Worm (Caenorhabditis elegans) whole organism, L1 larva: ENCODE data around the gene enri-1.

Experiments used
- C04F5.9 ChIP-seq: sonication (generic microtip); optimal IDR thresholded peaks from 2 replicates; lab custom pipeline; 2016; ENCODE audit warnings: missing genetic modification characterization, missing compliant biosample characterization
- C16A3.4 ChIP-seq: fragments of 150-350 bp; optimal IDR thresholded peaks from 2 replicates; lab custom pipeline; 2014; ENCODE audit warnings: missing biosample characterization, missing genetic modification characterization
- C34B4.2 ChIP-seq: sonication (generic microtip); optimal IDR thresholded peaks from 2 replicates; lab custom pipeline; 2017; ENCODE audit warnings: mild to moderate bottlenecking, missing genetic modification characterization, missing compliant biosample characterization
- blmp-1 ChIP-seq: fragments of 150-350 bp; optimal IDR thresholded peaks from 2 replicates; lab custom pipeline; 2014; ENCODE audit warnings: missing biosample characterization, missing genetic modification characterization
- ceh-8 ChIP-seq: fragments of 200-800 bp; sonication (Bioruptor generic); optimal IDR thresholded peaks from 2 replicates; lab custom pipeline; 2018; ENCODE audit warnings: mild to moderate bottlenecking, missing genetic modification characterization, moderate library complexity, missing compliant biosample characterization
- ceh-82 ChIP-seq, 3 experiments: fragments of 150-350 bp in 1 of 3; sonication (generic microtip) in 2 of 3; optimal IDR thresholded peaks; 2 replicates each; lab custom pipeline; 2014 to 2017; ENCODE audit warnings: missing biosample characterization in 3 of 3, missing genetic modification characterization in 3 of 3
- ceh-88 ChIP-seq: fragments of 200-800 bp; sonication (Bioruptor generic); IDR thresholded peaks from 2 replicates; pipeline ENCODE4 v1.3.6; 2022; ENCODE audit warnings: missing genetic modification characterization, missing compliant biosample characterization
- ceh-90 ChIP-seq: sonication (generic microtip); optimal IDR thresholded peaks from 2 replicates; lab custom pipeline; 2016; ENCODE audit warnings: missing genetic modification characterization, missing compliant biosample characterization
- ces-1 ChIP-seq: fragments of 150-350 bp; optimal IDR thresholded peaks from 2 replicates; lab custom pipeline; 2014; ENCODE audit warnings: missing biosample characterization, missing genetic modification reagents, missing genetic modification characterization
- efl-1 ChIP-seq, 4 experiments: fragments of 150-350 bp; optimal IDR thresholded peaks in 3 of 4; peaks in 1 of 4; 1 replicate in 1 of 4; 2 replicates in 3 of 4; lab custom pipeline; 2014; ENCODE audit warnings: missing biosample characterization in 2 of 4, missing genetic modification characterization in 2 of 4, missing genetic modification reagents in 2 of 4
- egl-13 ChIP-seq: sonication (generic microtip); optimal IDR thresholded peaks from 2 replicates; lab custom pipeline; 2016; ENCODE audit warnings: missing genotype, missing genetic modification reagents, missing genetic modification characterization, missing compliant biosample characterization
- egl-27 ChIP-seq, 2 experiments: fragments of 150-350 bp in 1 of 2; sonication (generic microtip); optimal IDR thresholded peaks; 3 replicates each; lab custom pipeline; 2017 to 2018; ENCODE audit warnings: missing biosample characterization in 2 of 2, missing genetic modification characterization in 2 of 2, missing genetic modification reagents in 2 of 2
- elt-2 ChIP-seq: sonication (generic microtip); optimal IDR thresholded peaks from 2 replicates; lab custom pipeline; 2016; ENCODE audit warnings: missing genetic modification characterization, mild to moderate bottlenecking, inconsistent platforms, missing compliant biosample characterization, missing genetic modification reagents
- fos-1 ChIP-seq: fragments of 150-350 bp; optimal IDR thresholded peaks from 2 replicates; lab custom pipeline; 2014; ENCODE audit warnings: missing biosample characterization, missing genetic modification characterization
- hlh-17 ChIP-seq: fragments of 200-800 bp; sonication (Bioruptor generic); optimal IDR thresholded peaks from 2 replicates; lab custom pipeline; 2018; ENCODE audit warnings: missing genetic modification characterization, mild to moderate bottlenecking, missing compliant biosample characterization, moderate library complexity, borderline replicate concordance
- hpl-2 ChIP-seq: fragments of 150-350 bp; optimal IDR thresholded peaks from 2 replicates; lab custom pipeline; 2014; ENCODE audit warnings: missing biosample characterization, missing genetic modification reagents, missing genetic modification characterization
- isw-1 ChIP-seq: fragments of 200-800 bp; sonication (Bioruptor generic); IDR thresholded peaks from 2 replicates; pipeline ENCODE4 v1.3.6; 2022; ENCODE audit warnings: missing genetic modification characterization, missing compliant biosample characterization
- jun-1 ChIP-seq: fragments of 150-350 bp; optimal IDR thresholded peaks from 2 replicates; lab custom pipeline; 2014; ENCODE audit warnings: missing biosample characterization, missing genetic modification reagents, missing genetic modification characterization
- lin-14 ChIP-seq: fragments of 200-800 bp; sonication (Bioruptor generic); optimal IDR thresholded peaks from 2 replicates; lab custom pipeline; 2018; ENCODE audit warnings: mild to moderate bottlenecking, missing genetic modification characterization, moderate library complexity, missing compliant biosample characterization
- lin-15B ChIP-seq: fragments of 150-350 bp; sonication (generic microtip); optimal IDR thresholded peaks from 3 replicates; lab custom pipeline; 2014; ENCODE audit warnings: missing biosample characterization, missing genetic modification characterization
- lin-35 ChIP-seq, 2 experiments: fragments of 150-350 bp; optimal IDR thresholded peaks; 2 replicates each; lab custom pipeline; 2014; ENCODE audit warnings: missing biosample characterization in 2 of 2, missing genetic modification characterization in 2 of 2, missing genetic modification reagents in 2 of 2
- lin-39 ChIP-seq: fragments of 150-350 bp; optimal IDR thresholded peaks from 2 replicates; lab custom pipeline; 2014; ENCODE audit warnings: missing biosample characterization, missing genetic modification reagents, missing genetic modification characterization
- lsy-2 ChIP-seq, 2 experiments: fragments of 150-350 bp; optimal IDR thresholded peaks; 2 replicates each; lab custom pipeline; 2014; ENCODE audit warnings: missing biosample characterization in 2 of 2, missing genetic modification characterization in 2 of 2
- mdl-1 ChIP-seq, 2 experiments: fragments of 150-350 bp; optimal IDR thresholded peaks; 2 replicates each; lab custom pipeline; 2014 to 2017; ENCODE audit warnings: missing biosample characterization in 2 of 2, missing genetic modification characterization in 2 of 2, inconsistent platforms in 1 of 2
- mep-1 ChIP-seq: fragments of 150-350 bp; optimal IDR thresholded peaks from 2 replicates; lab custom pipeline; 2014; ENCODE audit warnings: missing biosample characterization, missing genetic modification characterization
- nhr-11 ChIP-seq: fragments of 150-350 bp; optimal IDR thresholded peaks from 2 replicates; lab custom pipeline; 2014; ENCODE audit warnings: missing biosample characterization, missing genetic modification characterization
- nhr-19 ChIP-seq: fragments of 200-800 bp; sonication (Bioruptor generic); conservative IDR thresholded peaks from 2 replicates; pipeline ENCODE4 v1.3.6; 2022; ENCODE audit warnings: missing genetic modification characterization, missing compliant biosample characterization
- nhr-20 ChIP-seq: sonication (generic microtip); optimal IDR thresholded peaks from 2 replicates; lab custom pipeline; 2016; ENCODE audit warnings: mild to moderate bottlenecking, missing genetic modification characterization, missing compliant biosample characterization
- nhr-47 ChIP-seq: sonication (generic microtip); optimal IDR thresholded peaks from 2 replicates; lab custom pipeline; 2016; ENCODE audit warnings: mild to moderate bottlenecking, missing genetic modification characterization, moderate library complexity, missing compliant biosample characterization
- nhr-71 ChIP-seq: sonication (generic microtip); optimal IDR thresholded peaks from 2 replicates; lab custom pipeline; 2016; ENCODE audit warnings: mild to moderate bottlenecking, missing genetic modification characterization, moderate library complexity, missing compliant biosample characterization
- nhr-85 ChIP-seq: sonication (generic microtip); peaks from one replicate; lab custom pipeline; 2016; ENCODE audit warnings: missing genetic modification characterization, inconsistent platforms, missing compliant biosample characterization
- nhr-90 ChIP-seq: sonication (generic microtip); optimal IDR thresholded peaks from 2 replicates; lab custom pipeline; 2016; ENCODE audit warnings: mild to moderate bottlenecking, missing genetic modification characterization, missing compliant biosample characterization; ENCODE audit not compliant: poor library complexity
- pax-3 ChIP-seq: fragments of 200-800 bp; sonication (Bioruptor generic); optimal IDR thresholded peaks from 2 replicates; lab custom pipeline; 2018; ENCODE audit warnings: mild to moderate bottlenecking, missing genetic modification characterization, moderate library complexity, missing compliant biosample characterization
- pqm-1 ChIP-seq: sonication (generic microtip); optimal IDR thresholded peaks from 3 replicates; lab custom pipeline; 2017; ENCODE audit warnings: missing biosample characterization, missing genetic modification characterization
- rnt-1 ChIP-seq: sonication (generic microtip); optimal IDR thresholded peaks from 2 replicates; lab custom pipeline; 2016; ENCODE audit warnings: mild to moderate bottlenecking, missing genetic modification characterization, moderate library complexity, missing compliant biosample characterization
- snpc-4 ChIP-seq: fragments of 150-350 bp; optimal IDR thresholded peaks from 2 replicates; lab custom pipeline; 2014; ENCODE audit warnings: missing biosample characterization, missing genetic modification characterization
- snu-23 ChIP-seq: sonication (generic microtip); optimal IDR thresholded peaks from 2 replicates; lab custom pipeline; 2016; ENCODE audit warnings: missing genetic modification characterization, missing compliant biosample characterization
- sox-4 ChIP-seq: sonication (generic microtip); optimal IDR thresholded peaks from 2 replicates; lab custom pipeline; 2016; ENCODE audit warnings: missing genetic modification characterization, missing compliant biosample characterization
- sptf-1 ChIP-seq: fragments of 150-350 bp; optimal IDR thresholded peaks from 2 replicates; lab custom pipeline; 2014; ENCODE audit warnings: missing biosample characterization, missing genetic modification characterization
- swsn-7 ChIP-seq: sonication (generic microtip); optimal IDR thresholded peaks from 2 replicates; lab custom pipeline; 2016; ENCODE audit warnings: missing genetic modification characterization, missing compliant biosample characterization
- tbx-2 ChIP-seq: sonication (generic microtip); optimal IDR thresholded peaks from 2 replicates; lab custom pipeline; 2016; ENCODE audit warnings: missing genetic modification characterization, missing compliant biosample characterization
- tlp-1 ChIP-seq: fragments of 150-350 bp; optimal IDR thresholded peaks from 2 replicates; lab custom pipeline; 2014; ENCODE audit warnings: missing biosample characterization, missing genetic modification characterization

The enri-1 gene

DNA sequence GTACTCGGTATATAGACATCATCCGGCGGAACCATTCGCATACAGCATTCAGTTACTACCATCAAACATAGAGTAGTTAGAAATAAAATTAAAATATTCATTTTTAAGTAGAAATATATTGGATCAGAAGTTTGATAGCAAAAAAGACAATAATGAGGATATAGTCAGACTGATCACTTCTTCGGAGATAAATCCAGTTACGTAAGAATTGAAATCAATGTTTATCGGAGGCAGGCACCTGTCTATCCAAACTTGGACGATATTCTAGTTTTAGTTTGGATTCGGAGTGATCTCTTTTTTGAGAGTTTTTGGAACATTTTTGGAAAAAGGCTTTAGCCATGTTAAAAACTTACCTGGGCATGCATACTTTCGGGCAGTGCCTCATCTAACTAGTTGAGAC is 41.9 kb upstream of the enri-1 start, which contains the start of gene F16G10.8:
Gene F16G10.8, minus strand, starts transcription at position 101 of the 400 bp plus-strand sequence.
- TF ChIP-seq nhr-71 (tag; lab: Kevin White, UChicago), result no peak
- no peak for TF ChIP-seq rnt-1 (tag; lab: Kevin White, UChicago)
- no peak for TF ChIP-seq jun-1 (tag; lab: Kevin White, UChicago)
- no peak for TF ChIP-seq snu-23
- no peak for TF ChIP-seq ces-1 (GFP tag; lab: Kevin White, UChicago)
- no peak for TF ChIP-seq hpl-2 (GFP tag; lab: Kevin White, UChicago)
- no peak for TF ChIP-seq ceh-82 (tag; optimal IDR thresholded peaks at IDR 0.05; lab: Kevin White, UChicago)
- TF ChIP-seq ceh-90 (tag; lab: Kevin White, UChicago), result no peak
- TF ChIP-seq hlh-17 (GFP tag; lab: Kevin White, UChicago), result no peak
- TF ChIP-seq sox-4 (tag; lab: Kevin White, UChicago), result no peak
- no peak for TF ChIP-seq nhr-47 (tag; lab: Kevin White, UChicago)
- no peak for TF ChIP-seq blmp-1 (tag; lab: Kevin White, UChicago)

DNA sequence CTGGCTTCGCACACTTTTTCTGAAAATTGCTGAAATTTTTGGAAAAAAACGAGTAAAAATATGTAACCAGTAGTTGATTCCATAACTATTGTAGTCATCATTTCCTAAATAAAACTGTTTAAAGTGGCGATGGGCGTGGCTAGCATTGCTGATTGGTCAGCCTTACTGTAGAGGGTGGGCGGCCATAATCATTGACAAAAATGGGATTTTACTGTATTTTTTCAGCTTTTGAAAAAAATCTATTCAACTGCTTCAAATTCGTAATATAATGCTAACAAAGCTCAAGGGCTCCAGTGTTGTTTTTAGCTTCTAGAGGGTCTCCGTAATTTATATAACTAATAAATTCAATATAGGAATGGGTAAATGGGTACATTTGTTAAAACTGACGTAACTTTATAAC is 38.8 kb upstream of the enri-1 start, which contains the start of gene F16G10.7:
Gene F16G10.7, minus strand, starts transcription at position 101 of the 400 bp plus-strand sequence.
- TF ChIP-seq C16A3.4 (tag; lab: Kevin White, UChicago) (no peak), lin-15B (no peak), nhr-71 (tag; lab: Kevin White, UChicago) (no peak), C34B4.2 (tag; lab: Kevin White, UChicago) (no peak), mep-1 (tag; lab: Kevin White, UChicago) (no peak)

ce11 chrII:2379673-2380072 is 38.3 kb upstream of the enri-1 start:
- no peak for TF ChIP-seq nhr-11 (tag; lab: Kevin White, UChicago)
- no peak for TF ChIP-seq C34B4.2 (tag; lab: Kevin White, UChicago)

- TF ChIP-seq nhr-90 (tag; lab: Kevin White, UChicago) (peak; percentile 59), C04F5.9 (tag; lab: Kevin White, UChicago) (no peak), pax-3 (tag; lab: Kevin White, UChicago) (peak; percentile 90), ceh-8 (GFP tag; lab: Kevin White, UChicago) (no peak), lsy-2 (tag; optimal IDR thresholded peaks at IDR 0.05; lab: Kevin White, UChicago) (peak; percentile 46 to 85), pqm-1 (tag; lab: Kevin White, UChicago) (peak; percentile 96), lin-39 (tag; lab: Kevin White, UChicago) (no peak), nhr-11 (tag; lab: Kevin White, UChicago) (no peak), jun-1 (tag; lab: Kevin White, UChicago) (peak; percentile 92), sox-4 (tag; lab: Kevin White, UChicago) (no peak), swsn-7 (tag; lab: Kevin White, UChicago) (no peak), hpl-2 (GFP tag; lab: Kevin White, UChicago) (peak; percentile 34), snpc-4 (tag; lab: Kevin White, UChicago) (no peak), efl-1 (optimal IDR thresholded peaks at IDR 0.05; lab: Kevin White, UChicago) (no peak), efl-1 (GFP tag; optimal IDR thresholded peaks at IDR 0.05 in 1 of 2; lab: Kevin White, UChicago) (peak in 1 of 2 experiments; percentile 80), nhr-20 (tag; lab: Kevin White, UChicago) (peak; percentile 58), tbx-2 (peak; percentile 19), lin-14 (GFP tag; lab: Kevin White, UChicago) (peak; percentile 33), rnt-1 (tag; lab: Kevin White, UChicago) (no peak), nhr-85 (tag; lab: Kevin White, UChicago) (no peak), egl-13 (tag; lab: Kevin White, UChicago) (peak; percentile 94), sptf-1 (tag; lab: Kevin White, UChicago) (no peak), mdl-1 (tag; optimal IDR thresholded peaks at IDR 0.05; lab: Kevin White, UChicago) (peak in 1 of 2 experiments; percentile 8), ceh-88 (no peak), nhr-19 (GFP tag; lab: Robert Waterston, UW) (peak; percentile 19; the same call in 1 of the 2 replicates), egl-27 (tag; optimal IDR thresholded peaks at IDR 0.05; lab: Kevin White, UChicago) (peak in 1 of 2 experiments; percentile 69), elt-2 (tag; lab: Kevin White, UChicago) (peak; percentile 100), fos-1 (no peak), lin-35 (GFP tag; optimal IDR thresholded peaks at IDR 0.05; lab: Kevin White, UChicago) (peak in 1 of 2 experiments; percentile 60), tlp-1 (tag; lab: Kevin White, UChicago) (peak; percentile 60), isw-1 (GFP tag; lab: Robert Waterston, UW) (no peak), nhr-71 (tag; lab: Kevin White, UChicago) (peak; percentile 65)
These were observed 37.1 kb upstream of the enri-1 start for ce11 chrII:2378465-2379009.
